Worm (Caenorhabditis elegans) whole organism, mixed stage, embryonic: ENCODE measurements around the gene F48G7.4.

Experiments used
- ces-1 ChIP-seq: fragments of 150-350 bp; optimal IDR thresholded peaks from 2 replicates; lab custom pipeline; 2014; ENCODE audit warnings: missing biosample characterization, missing genetic modification reagents, missing genetic modification characterization
- mab-5 ChIP-seq: fragments of 150-350 bp; optimal IDR thresholded peaks from 2 replicates; lab custom pipeline; 2014; ENCODE audit warnings: missing biosample characterization, missing genetic modification characterization
- mls-2 ChIP-seq: sonication (generic microtip); optimal IDR thresholded peaks from 2 replicates; lab custom pipeline; 2016; ENCODE audit warnings: mild to moderate bottlenecking, missing genetic modification characterization, moderate library complexity, missing compliant biosample characterization
- nhr-76 ChIP-seq: sonication (generic microtip); optimal IDR thresholded peaks from 2 replicates; lab custom pipeline; 2017; ENCODE audit warnings: missing biosample characterization, missing genetic modification characterization
- snpc-4 ChIP-seq: fragments of 150-350 bp; optimal IDR thresholded peaks from 2 replicates; lab custom pipeline; 2014; ENCODE audit warnings: missing biosample characterization, missing genetic modification characterization

- TF ChIP-seq snpc-4 = no peak
- no peak for TF ChIP-seq mls-2
- TF ChIP-seq ces-1 (GFP tag; lab: Kevin White, UChicago) = no peak
- no peak for TF ChIP-seq mab-5 (tag; lab: Kevin White, UChicago)
- no peak for TF ChIP-seq nhr-76 (tag; lab: Kevin White, UChicago)
These were observed 9.0 kb upstream of the F48G7.4 start, which contains the start of gene nhr-90 for ce11 chrV:610217-610616.
